Worm (Caenorhabditis elegans) whole organism, late embryonic: Measurements from ENCODE around the gene F41E6.8.

Source experiments
- F13H6.1 ChIP-seq: sonication (generic microtip); optimal IDR thresholded peaks from 2 replicates; lab custom pipeline; 2016; ENCODE audit warnings: missing genetic modification characterization, missing compliant biosample characterization
- K02D7.2 ChIP-seq: sonication (generic microtip); optimal IDR thresholded peaks from 2 replicates; lab custom pipeline; 2017; ENCODE audit warnings: mild to moderate bottlenecking, missing genetic modification characterization, missing compliant biosample characterization
- ceh-34 ChIP-seq: sonication (generic microtip); optimal IDR thresholded peaks from 2 replicates; lab custom pipeline; 2016; ENCODE audit warnings: mild to moderate bottlenecking, missing genetic modification characterization, missing compliant biosample characterization
- dmd-4 ChIP-seq: sonication (generic microtip); optimal IDR thresholded peaks from 2 replicates; lab custom pipeline; 2016; ENCODE audit warnings: borderline replicate concordance, missing genetic modification characterization, missing compliant biosample characterization
- elt-4 ChIP-seq: sonication (generic microtip); optimal IDR thresholded peaks from 2 replicates; lab custom pipeline; 2016; ENCODE audit warnings: missing genetic modification characterization, missing compliant biosample characterization
- hlh-30 ChIP-seq: sonication (generic microtip); optimal IDR thresholded peaks from 2 replicates; lab custom pipeline; 2017; ENCODE audit warnings: antibody characterized with exemption, missing genetic modification characterization, missing compliant biosample characterization; ENCODE audit not compliant: insufficient read depth
- sdc-2 ChIP-seq: sonication (generic microtip); optimal IDR thresholded peaks from 2 replicates; lab custom pipeline; 2016; ENCODE audit warnings: missing genotype, missing genetic modification characterization, missing compliant biosample characterization
- tbx-2 ChIP-seq: sonication (generic microtip); optimal IDR thresholded peaks from 2 replicates; lab custom pipeline; 2016; ENCODE audit warnings: missing genetic modification characterization, missing compliant biosample characterization
- tbx-7 ChIP-seq: sonication (generic microtip); optimal IDR thresholded peaks from 2 replicates; lab custom pipeline; 2016; ENCODE audit warnings: missing genotype, missing genetic modification characterization, missing compliant biosample characterization
- unc-86 ChIP-seq: sonication (generic microtip); optimal IDR thresholded peaks from 2 replicates; lab custom pipeline; 2016; ENCODE audit warnings: missing genetic modification characterization, missing compliant biosample characterization

DNA sequence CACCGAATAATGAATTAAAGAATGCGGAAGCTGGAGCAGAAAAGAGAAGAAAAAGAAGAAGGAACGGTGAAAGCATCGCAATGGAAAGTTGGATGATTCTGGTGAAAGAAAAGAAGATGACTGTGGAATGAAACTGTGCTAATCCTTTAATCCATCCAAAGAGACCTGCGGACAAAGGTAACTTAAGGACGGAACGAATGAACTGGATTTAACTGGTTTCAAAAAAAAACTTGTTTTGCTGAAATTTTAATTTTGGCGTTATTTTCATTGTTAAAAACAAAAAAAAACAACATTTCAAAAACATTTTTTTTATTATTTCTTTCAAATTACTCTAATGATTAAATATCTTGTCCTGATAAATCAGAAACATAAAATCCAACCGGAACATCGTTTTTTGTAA lies 35.6 kb upstream of the F41E6.8 start, which contains the start of gene grl-12:
- TF ChIP-seq tbx-2 (tag; lab: Kevin White, UChicago) (no peak), unc-86 (tag; lab: Kevin White, UChicago) (no peak), elt-4 (tag; lab: Kevin White, UChicago) (no peak), ceh-34 (no peak), dmd-4 (tag; lab: Kevin White, UChicago) (no peak), sdc-2 (tag; lab: Kevin White, UChicago) (no peak), F13H6.1 (tag; lab: Kevin White, UChicago) (no peak), tbx-7 (no peak), K02D7.2 (no peak), hlh-30 (tag; lab: Kevin White, UChicago) (no peak)
